Fruit fly (Drosophila melanogaster): ENCODE data around the gene CG2202.
A peak's percentile ranks its signal among the peaks of the same experiment; 100 is the strongest.

Gene CG2202

DNA sequence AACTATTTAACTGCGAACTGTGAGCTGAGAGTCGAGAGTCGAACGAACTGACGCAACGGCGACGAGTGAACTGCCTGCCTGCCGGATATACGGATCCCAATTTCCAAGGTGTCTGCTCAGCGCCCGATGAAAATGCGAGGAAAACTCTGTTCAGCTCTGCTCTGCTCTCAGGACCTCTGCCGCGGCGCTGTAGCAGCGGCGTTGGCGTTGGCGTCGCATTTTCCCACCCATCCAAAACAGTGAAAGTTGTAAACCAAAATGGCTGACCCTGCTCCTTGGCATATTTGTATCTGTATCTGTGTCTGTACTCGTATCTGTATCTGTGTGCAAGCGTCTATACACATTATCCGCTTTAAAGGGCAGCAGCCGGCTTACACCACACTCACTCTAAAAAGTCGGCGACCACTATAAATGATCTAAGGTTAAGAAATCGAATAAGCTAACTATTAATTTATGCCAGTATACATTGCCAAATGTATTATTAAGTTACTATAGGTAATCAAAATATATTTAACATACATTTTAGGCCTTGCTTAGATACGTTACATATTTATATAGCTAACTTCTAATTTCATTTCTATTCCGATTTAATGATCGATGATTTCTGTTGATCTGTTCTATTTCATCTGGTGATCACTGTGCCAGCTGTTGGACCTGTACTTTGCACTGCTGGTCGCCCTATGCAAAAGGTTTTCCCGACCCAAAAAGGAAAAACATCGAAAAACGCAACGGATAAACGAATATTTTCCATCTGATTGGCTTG lies 25.7 kb upstream of the CG2202 start (continued):
- TF ChIP-seq CG12155 (GFP tag; optimal IDR thresholded peaks at IDR 0.05) (peak; percentile 33), CG1792 (GFP tag; optimal IDR thresholded peaks at IDR 0.05) (no peak), Ets65A (GFP tag) (peak; percentile 69), C15 (GFP tag; IDR thresholded peaks at IDR 0.05) (no peak), btn (GFP tag; optimal IDR thresholded peaks at IDR 0.05) (no peak), CG32772 (GFP tag; IDR thresholded peaks at IDR 0.05) (peak; percentile 28; the same call in 1 of the 2 replicates), ftz-f1 (GFP tag; optimal IDR thresholded peaks at IDR 0.05) (no peak), Lim3 (GFP tag; IDR thresholded peaks at IDR 0.05) (no peak), Dek (tag; optimal IDR thresholded peaks at IDR 0.05) (peak; percentile 51), HLH54F (GFP tag; optimal IDR thresholded peaks at IDR 0.05) (peak; percentile 26), CG14860 (GFP tag; IDR thresholded peaks at IDR 0.05; ENCODE audit: partially characterized antibody) (no peak), her (GFP tag; optimal IDR thresholded peaks at IDR 0.05) (no peak), H15 (GFP tag; IDR thresholded peaks at IDR 0.05) (peak; percentile 33; the same call in 1 of the 3 replicates), unc-4 (GFP tag; IDR thresholded peaks at IDR 0.05; ENCODE audit: partially characterized antibody) (no peak), CG13894 (tag; optimal IDR thresholded peaks at IDR 0.05) (no peak), Oli (tag; optimal IDR thresholded peaks at IDR 0.05) (peak; percentile 81), CG18476 (GFP tag; optimal IDR thresholded peaks at IDR 0.05) (peak; percentile 71), kni (GFP tag; optimal IDR thresholded peaks at IDR 0.05) (peak; percentile 89), pfk (GFP tag; optimal IDR thresholded peaks at IDR 0.05) (no peak), CG7271 (tag; optimal IDR thresholded peaks at IDR 0.05) (no peak), CG7839 (tag; optimal IDR thresholded peaks at IDR 0.05) (peak; percentile 76), Dref (GFP tag; IDR thresholded peaks at IDR 0.05) (no peak), Kr (GFP tag; optimal IDR thresholded peaks at IDR 0.05) (no peak), trem (tag; optimal IDR thresholded peaks at IDR 0.05) (peak; percentile 61), ATbp (GFP tag; optimal IDR thresholded peaks at IDR 0.05) (peak; percentile 57), p53 (GFP tag; optimal IDR thresholded peaks at IDR 0.05) (no peak), ato (GFP tag; IDR thresholded peaks at IDR 0.05; ENCODE audit: partially characterized antibody) (no peak), Six4 (GFP tag; optimal IDR thresholded peaks at IDR 0.05) (peak; percentile 24), CG2202 (tag; optimal IDR thresholded peaks at IDR 0.05) (peak; percentile 39), tap (tag; optimal IDR thresholded peaks at IDR 0.05) (peak; percentile 68), CG7745 (tag; optimal IDR thresholded peaks at IDR 0.05) (no peak), Fer3 (tag; optimal IDR thresholded peaks at IDR 0.05) (peak; percentile 48), CG7987 (GFP tag; optimal IDR thresholded peaks at IDR 0.05) (no peak), pita (GFP tag; optimal IDR thresholded peaks at IDR 0.05) (no peak), aop (GFP tag; IDR thresholded peaks at IDR 0.05) (no peak), CG16813 (GFP tag; IDR thresholded peaks at IDR 0.05; ENCODE audit: partially characterized antibody) (no peak), CG31441 (GFP tag; IDR thresholded peaks at IDR 0.05) (peak; percentile 85), CG5953 (GFP tag; IDR thresholded peaks at IDR 0.05) (no peak), grn (GFP tag; optimal IDR thresholded peaks at IDR 0.05) (no peak), CG8765 (GFP tag; IDR thresholded peaks at IDR 0.05) (peak; percentile 57; the same call in 1 of the 2 replicates), Nf-YB (GFP tag; optimal IDR thresholded peaks at IDR 0.05) (peak; percentile 74), hbn (GFP tag; IDR thresholded peaks at IDR 0.05; ENCODE audit: partially characterized antibody) (no peak), CkIIα-i1 (GFP tag; IDR thresholded peaks at IDR 0.05) (no peak), ci (GFP tag; IDR thresholded peaks at IDR 0.05) (no peak), Jarid2 (GFP tag; optimal IDR thresholded peaks at IDR 0.05) (peak; percentile 27), hth (optimal IDR thresholded peaks at IDR 0.05) (no peak), repo (GFP tag; optimal IDR thresholded peaks at IDR 0.05) (no peak), CG34224 (GFP tag; IDR thresholded peaks at IDR 0.05; ENCODE audit: partially characterized antibody) (no peak), CG13296 (GFP tag; optimal IDR thresholded peaks at IDR 0.05) (peak; percentile 63)
